Worm (Caenorhabditis elegans): ENCODE measurements around the gene D2021.4.
A peak's percentile ranks its signal among the peaks of the same experiment; 100 is the strongest.

- TF ChIP-seq nhr-237 (tag; optimal IDR thresholded peaks at IDR 0.05) (no peak), ztf-11 (tag; optimal IDR thresholded peaks at IDR 0.05) (no peak), blmp-1 (tag; optimal IDR thresholded peaks at IDR 0.05; ENCODE audit: insufficient read depth) (peak; percentile 67), ceh-82 (tag; optimal IDR thresholded peaks at IDR 0.05) (no peak), ZK546.5 (tag; optimal IDR thresholded peaks at IDR 0.05) (no peak), mdl-1 (tag; optimal IDR thresholded peaks at IDR 0.05) (no peak), unc-39 (tag; optimal IDR thresholded peaks at IDR 0.05) (no peak), lin-13 (GFP tag; optimal IDR thresholded peaks at IDR 0.05) (no peak), ztf-4 (tag; optimal IDR thresholded peaks at IDR 0.05) (no peak), crh-2 (tag; optimal IDR thresholded peaks at IDR 0.05) (no peak), nhr-25 (tag; optimal IDR thresholded peaks at IDR 0.05) (peak; percentile 5), egl-27 (tag; optimal IDR thresholded peaks at IDR 0.05) (no peak), nhr-10 (tag; optimal IDR thresholded peaks at IDR 0.05) (no peak)
Measured at ce11 chrX:8564451-8564795, 15.6 kb upstream of the D2021.4 start.

Measured in whole organism, L2 larva.